Fruit fly (Drosophila melanogaster) whole organism, embryonic: ENCODE data around the gene CG17687.

Experiments used
- Asciz ChIP-seq: fragments of 200-800 bp; sonication (Bioruptor generic); optimal IDR thresholded peaks from 2 replicates; lab custom pipeline; 2017; ENCODE audit warnings: missing biosample characterization, mild to moderate bottlenecking, missing genetic modification characterization, missing genetic modification reagents
- B-H1 ChIP-seq: fragments of 200-800 bp; sonication (Bioruptor generic); IDR thresholded peaks from 3 replicates; pipeline ENCODE4 v1.3.6; 2022; ENCODE audit warnings: missing biosample characterization, missing genetic modification characterization
- BEAF-32 ChIP-seq: fragments of 200-800 bp; sonication (Bioruptor generic); optimal IDR thresholded peaks from 3 replicates; lab custom pipeline; 2017; ENCODE audit warnings: missing biosample characterization, missing genetic modification characterization, mild to moderate bottlenecking, moderate library complexity, missing genetic modification reagents
- CG15011 ChIP-seq: fragments of 200-800 bp; sonication (Bioruptor generic); optimal IDR thresholded peaks from 3 replicates; lab custom pipeline; 2018; ENCODE audit warnings: missing biosample characterization, mild to moderate bottlenecking, missing genetic modification characterization
- CG15514 ChIP-seq: fragments of 200-800 bp; sonication (Bioruptor generic); optimal IDR thresholded peaks from 3 replicates; lab custom pipeline; 2017; ENCODE audit warnings: missing biosample characterization, missing genetic modification characterization, mild to moderate bottlenecking, moderate library complexity, missing genetic modification reagents
- CG15601 ChIP-seq: fragments of 200-800 bp; sonication (Bioruptor generic); optimal IDR thresholded peaks from 3 replicates; lab custom pipeline; 2019; ENCODE audit warnings: missing biosample characterization, mild to moderate bottlenecking, missing genetic modification characterization, moderate library complexity
- CG1603 ChIP-seq: fragments of 200-800 bp; sonication (Bioruptor generic); optimal IDR thresholded peaks from 2 replicates; lab custom pipeline; 2019; ENCODE audit warnings: missing biosample characterization, mild to moderate bottlenecking, missing genetic modification characterization, moderate library complexity
- CG16813 ChIP-seq: fragments of 200-800 bp; sonication (Bioruptor generic); IDR thresholded peaks from 3 replicates; pipeline ENCODE4 v1.3.6; 2022; ENCODE audit warnings: missing biosample characterization, missing genetic modification characterization; ENCODE audit not compliant: partially characterized antibody
- CG17186 ChIP-seq: fragments of 200-800 bp; sonication (Bioruptor generic); optimal IDR thresholded peaks from 3 replicates; lab custom pipeline; 2017; ENCODE audit warnings: missing biosample characterization, missing genetic modification reagents, missing genetic modification characterization
- CG17612 ChIP-seq: fragments of 200-800 bp; sonication (Bioruptor generic); IDR thresholded peaks from 2 replicates; pipeline ENCODE4 v1.3.6; 2022; ENCODE audit warnings: missing biosample characterization, missing genetic modification characterization
- CG2199 ChIP-seq: fragments of 200-800 bp; sonication (Bioruptor generic); IDR thresholded peaks from 3 replicates; pipeline ENCODE4 v1.3.6; 2022; ENCODE audit warnings: missing biosample characterization, missing genetic modification characterization
- CG31441 ChIP-seq: fragments of 200-800 bp; sonication (Bioruptor generic); IDR thresholded peaks from 2 replicates; pipeline ENCODE4 v1.3.6; 2022; ENCODE audit warnings: missing biosample characterization, missing genetic modification characterization
- CG33213 ChIP-seq: fragments of 200-800 bp; sonication (Bioruptor generic); optimal IDR thresholded peaks from 3 replicates; lab custom pipeline; 2016; ENCODE audit warnings: missing biosample characterization, missing genetic modification characterization
- CG4730 ChIP-seq: fragments of 200-800 bp; sonication (Bioruptor generic); IDR thresholded peaks from 2 replicates; pipeline ENCODE4 v1.3.6; 2022; ENCODE audit warnings: missing biosample characterization, missing genetic modification characterization
- CG4820 ChIP-seq: fragments of 200-800 bp; sonication (Bioruptor generic); optimal IDR thresholded peaks from 3 replicates; lab custom pipeline; 2016; ENCODE audit warnings: missing biosample characterization, missing genetic modification characterization
- CG6175 ChIP-seq: fragments of 200-800 bp; sonication (Bioruptor generic); IDR thresholded peaks from 3 replicates; pipeline ENCODE4 v1.3.6; 2022; ENCODE audit warnings: missing biosample characterization, missing genetic modification characterization
- CG6791 ChIP-seq: fragments of 200-800 bp; sonication (Bioruptor generic); IDR thresholded peaks from 3 replicates; pipeline ENCODE4 v1.3.6; 2022; ENCODE audit warnings: missing biosample characterization, missing genetic modification characterization; ENCODE audit not compliant: partially characterized antibody
- CG8359 ChIP-seq: fragments of 200-800 bp; sonication (Bioruptor generic); optimal IDR thresholded peaks from 2 replicates; lab custom pipeline; 2017; ENCODE audit warnings: missing biosample characterization, mild to moderate bottlenecking, missing genetic modification characterization, borderline replicate concordance
- Dad ChIP-seq: fragments of 200-800 bp; sonication (Bioruptor generic); optimal IDR thresholded peaks from 3 replicates; lab custom pipeline; 2016; ENCODE audit warnings: missing biosample characterization, missing genetic modification characterization
- Dip2 ChIP-seq: fragments of 200-800 bp; sonication (Bioruptor generic); IDR thresholded peaks from 2 replicates; pipeline ENCODE4 v1.3.6; 2022; ENCODE audit warnings: missing biosample characterization, missing genetic modification characterization
- Dll ChIP-seq: fragments of 200-800 bp; sonication (Bioruptor generic); IDR thresholded peaks from 4 replicates; pipeline ENCODE4 v1.3.6; 2022; ENCODE audit warnings: missing biosample characterization, missing genetic modification characterization; ENCODE audit not compliant: partially characterized antibody
- Dref ChIP-seq: fragments of 200-800 bp; sonication (Bioruptor generic); IDR thresholded peaks from 2 replicates; pipeline ENCODE4 v1.3.6; 2022; ENCODE audit warnings: missing biosample characterization, missing genetic modification characterization
- Ets97D ChIP-seq: fragments of 200-800 bp; sonication (Bioruptor generic); optimal IDR thresholded peaks from 3 replicates; lab custom pipeline; 2016; ENCODE audit warnings: missing biosample characterization, missing genetic modification characterization
- HLH4C ChIP-seq: fragments of 200-800 bp; sonication (Bioruptor generic); IDR thresholded peaks from 3 replicates; pipeline ENCODE4 v1.3.6; 2022; ENCODE audit warnings: missing biosample characterization, missing genetic modification characterization; ENCODE audit not compliant: partially characterized antibody
- Hmr ChIP-seq: fragments of 200-800 bp; sonication (Bioruptor generic); optimal IDR thresholded peaks from 3 replicates; lab custom pipeline; 2017; ENCODE audit warnings: mild to moderate bottlenecking, missing biosample characterization, missing genetic modification reagents, missing genetic modification characterization
- Mad ChIP-seq: fragments of 200-800 bp; sonication (Bioruptor generic); optimal IDR thresholded peaks from 2 replicates; lab custom pipeline; 2016; ENCODE audit warnings: missing biosample characterization, missing genetic modification characterization
- Myb ChIP-seq: fragments of 200-800 bp; sonication (Bioruptor generic); optimal IDR thresholded peaks from 2 replicates; lab custom pipeline; 2016; ENCODE audit warnings: missing biosample characterization, missing genetic modification characterization
- NC2β ChIP-seq: fragments of 200-800 bp; sonication (Bioruptor generic); optimal IDR thresholded peaks from 2 replicates; lab custom pipeline; 2016; ENCODE audit warnings: missing biosample characterization, missing genetic modification characterization
- Opbp ChIP-seq: fragments of 200-800 bp; sonication (Bioruptor generic); IDR thresholded peaks from 3 replicates; pipeline ENCODE4 v1.3.6; 2022; ENCODE audit warnings: missing biosample characterization, missing genetic modification characterization; ENCODE audit not compliant: partially characterized antibody
- TFAM ChIP-seq: fragments of 200-800 bp; sonication (Bioruptor generic); optimal IDR thresholded peaks from 2 replicates; lab custom pipeline; 2017; ENCODE audit warnings: missing biosample characterization, missing genetic modification characterization, inconsistent platforms
- Vsx1 ChIP-seq: fragments of 200-800 bp; sonication (Bioruptor generic); optimal IDR thresholded peaks from 2 replicates; lab custom pipeline; 2017; ENCODE audit warnings: missing biosample characterization, mild to moderate bottlenecking, missing genetic modification characterization, missing genetic modification reagents
- bbx ChIP-seq: fragments of 200-800 bp; sonication (Bioruptor generic); IDR thresholded peaks from 2 replicates; pipeline ENCODE4 v1.3.6; 2022; ENCODE audit warnings: missing biosample characterization, missing genetic modification characterization; ENCODE audit not compliant: partially characterized antibody
- eyg ChIP-seq: fragments of 200-800 bp; sonication (Bioruptor generic); optimal IDR thresholded peaks from 3 replicates; lab custom pipeline; 2016; ENCODE audit warnings: missing biosample characterization, missing genetic modification characterization
- gfzf ChIP-seq: fragments of 200-800 bp; sonication (Bioruptor generic); optimal IDR thresholded peaks from 2 replicates; lab custom pipeline; 2016; ENCODE audit warnings: missing biosample characterization, mild to moderate bottlenecking, missing genetic modification characterization, moderate library complexity
- gsb-n ChIP-seq: fragments of 200-800 bp; sonication (Bioruptor generic); optimal IDR thresholded peaks from 3 replicates; lab custom pipeline; 2018; ENCODE audit warnings: missing biosample characterization, mild to moderate bottlenecking, missing genetic modification characterization
- hb ChIP-seq: fragments of 200-800 bp; sonication (Bioruptor generic); IDR thresholded peaks from 3 replicates; pipeline ENCODE4 v1.3.6; 2022; ENCODE audit warnings: missing biosample characterization, missing genetic modification characterization; ENCODE audit not compliant: partially characterized antibody
- insv ChIP-seq, 2 experiments: fragments of 200-800 bp; sonication (Bioruptor generic); optimal IDR thresholded peaks; 3 replicates each; lab custom pipeline; 2016 to 2018; ENCODE audit warnings: missing biosample characterization in 2 of 2, missing genetic modification characterization in 2 of 2
- inv ChIP-seq: fragments of 200-800 bp; sonication (Bioruptor generic); IDR thresholded peaks from 2 replicates; pipeline ENCODE4 v1.3.6; 2022; ENCODE audit warnings: missing biosample characterization, missing genetic modification characterization; ENCODE audit not compliant: partially characterized antibody
- jing ChIP-seq: fragments of 200-800 bp; sonication (Bioruptor generic); optimal IDR thresholded peaks from 2 replicates; lab custom pipeline; 2018; ENCODE audit warnings: missing biosample characterization, mild to moderate bottlenecking, missing genetic modification characterization
- peb ChIP-seq: fragments of 200-800 bp; sonication (Bioruptor generic); IDR thresholded peaks from 2 replicates; pipeline ENCODE4 v1.3.6; 2022; ENCODE audit warnings: missing biosample characterization, missing genetic modification characterization
- pzg ChIP-seq: fragments of 200-800 bp; sonication (Bioruptor generic); optimal IDR thresholded peaks from 3 replicates; lab custom pipeline; 2018; ENCODE audit warnings: missing biosample characterization, mild to moderate bottlenecking, missing genetic modification characterization, moderate library complexity
- trem ChIP-seq: fragments of 200-800 bp; optimal IDR thresholded peaks from 3 replicates; lab custom pipeline; 2019; ENCODE audit warnings: missing biosample characterization, mild to moderate bottlenecking, missing genetic modification characterization, moderate library complexity
- trh ChIP-seq: fragments of 200-800 bp; sonication (Bioruptor generic); optimal IDR thresholded peaks from 2 replicates; lab custom pipeline; 2016; ENCODE audit warnings: missing biosample characterization, missing genetic modification characterization
- vnd ChIP-seq: fragments of 200-800 bp; sonication (Bioruptor generic); IDR thresholded peaks from 3 replicates; pipeline ENCODE4 v1.3.6; 2022; ENCODE audit warnings: missing biosample characterization, missing genetic modification characterization; ENCODE audit not compliant: partially characterized antibody

Gene CG17687

DNA sequence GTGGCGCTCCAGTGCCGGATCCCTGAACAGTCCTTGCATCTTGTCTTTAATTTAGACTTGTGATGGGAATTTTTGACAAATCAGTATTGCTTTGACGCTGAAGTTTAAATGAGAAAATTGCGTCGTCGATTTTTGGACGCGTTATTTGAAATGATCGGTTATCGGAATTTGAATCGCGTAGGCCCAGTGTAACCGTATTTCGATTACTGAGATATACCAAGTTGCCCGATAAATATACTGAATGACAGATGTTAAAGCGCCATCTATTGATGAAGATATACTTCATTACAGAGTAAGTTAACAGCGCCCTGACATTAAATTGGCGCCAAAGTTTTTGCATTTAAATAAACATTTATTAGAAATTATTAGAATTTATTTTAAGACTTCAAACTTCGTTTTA is 41.0 kb downstream of the CG17687 start, which contains the start of gene Poc1 (continued):
- TF ChIP-seq Dad (GFP tag; lab: Kevin White, UChicago) (no peak), CG15011 (GFP tag; lab: Kevin White, UChicago) (no peak), bbx (GFP tag; lab: Robert Waterston, UW) (peak; percentile 44; the same call in 1 of the 2 replicates), CG2199 (GFP tag; lab: Robert Waterston, UW) (no peak), Opbp (GFP tag; lab: Robert Waterston, UW) (peak; percentile 44; the same call in 1 of the 3 replicates), gfzf (GFP tag; lab: Kevin White, UChicago) (peak; percentile 90), CG17612 (GFP tag; lab: Robert Waterston, UW) (no peak), inv (GFP tag; lab: Robert Waterston, UW) (0 out of 2 replicates have a peak, but pooled peaks have one; percentile 3), jing (GFP tag; lab: Kevin White, UChicago) (no peak), CG6175 (GFP tag; lab: Robert Waterston, UW) (no peak), NC2β (no peak), B-H1 (GFP tag; lab: Robert Waterston, UW) (no peak), HLH4C (peak; percentile 71), peb (GFP tag; lab: Robert Waterston, UW) (no peak), eyg (no peak), BEAF-32 (GFP tag; lab: Kevin White, UChicago) (peak; percentile 32), hb (peak; percentile 35; the same call in 1 of the 3 replicates), CG15514 (peak; percentile 28), CG16813 (GFP tag; lab: Robert Waterston, UW) (0 out of 3 replicates have a peak, but pooled peaks have one; percentile 30), Asciz (GFP tag; lab: Kevin White, UChicago) (no peak), Ets97D (GFP tag; lab: Kevin White, UChicago) (peak; percentile 38), CG1603 (tag; lab: Kevin White, UChicago) (peak; percentile 50), Dll (GFP tag; lab: Robert Waterston, UW) (peak; percentile 47; the same call in 2 of the 4 replicates), Vsx1 (GFP tag; lab: Kevin White, UChicago) (no peak), CG6791 (GFP tag; lab: Robert Waterston, UW) (peak; percentile 61), Myb (GFP tag; lab: Kevin White, UChicago) (peak; percentile 60), CG33213 (peak; percentile 25), CG4730 (no peak), CG17186 (GFP tag; lab: Kevin White, UChicago) (peak; percentile 39), CG4820 (GFP tag; lab: Kevin White, UChicago) (no peak), gsb-n (tag; lab: Kevin White, UChicago) (peak; percentile 39), Mad (GFP tag; lab: Kevin White, UChicago) (no peak), vnd (GFP tag; lab: Robert Waterston, UW) (0 out of 3 replicates have a peak, but pooled peaks have one; percentile 15), pzg (GFP tag; lab: Kevin White, UChicago) (peak; percentile 90), Dref (peak; percentile 80), trem (tag; lab: Kevin White, UChicago) (peak; percentile 59), Dip2 (GFP tag; lab: Robert Waterston, UW) (peak; percentile 91), trh (GFP tag; lab: Kevin White, UChicago) (no peak), CG31441 (GFP tag; lab: Robert Waterston, UW) (no peak), CG8359 (GFP tag; lab: Kevin White, UChicago) (no peak), Hmr (peak; percentile 24), CG15601 (tag; lab: Kevin White, UChicago) (peak; percentile 21), TFAM (GFP tag; lab: Kevin White, UChicago) (no peak), insv (GFP tag; optimal IDR thresholded peaks at IDR 0.05; lab: Kevin White, UChicago) (peak in 1 of 2 experiments; percentile 41)
